Fruit fly (Drosophila melanogaster) whole organism, wandering third instar larva: ENCODE results near the gene CG46042.

Experiments
- CG9705 ChIP-seq: fragments of 200-800 bp; sonication (Bioruptor generic); optimal IDR thresholded peaks from 2 replicates; lab custom pipeline; 2018; ENCODE audit warnings: missing biosample characterization, mild to moderate bottlenecking, missing genetic modification characterization
- HLH106 ChIP-seq: fragments of 200-800 bp; optimal IDR thresholded peaks from 3 replicates; lab custom pipeline; 2019; ENCODE audit warnings: missing biosample characterization, mild to moderate bottlenecking, missing genetic modification characterization, moderate library complexity
- Jra ChIP-seq: sonication (Bioruptor generic); optimal IDR thresholded peaks from 2 replicates; lab custom pipeline; 2016; ENCODE audit warnings: missing biosample characterization, missing genetic modification characterization
- OdsH ChIP-seq: fragments of 200-800 bp; sonication (Bioruptor generic); optimal IDR thresholded peaks from 2 replicates; lab custom pipeline; 2016; ENCODE audit warnings: missing biosample characterization, mild to moderate bottlenecking, missing genetic modification characterization
- Rel ChIP-seq, 2 experiments: fragments of 200-800 bp; sonication (Bioruptor generic) in 1 of 2; optimal IDR thresholded peaks; 2 replicates in 1 of 2; 3 replicates in 1 of 2; lab custom pipeline; 2016 to 2019; ENCODE audit warnings: mild to moderate bottlenecking in 2 of 2, missing biosample characterization in 2 of 2, missing genetic modification characterization in 2 of 2, moderate library complexity in 1 of 2
- Vsx2 ChIP-seq: fragments of 200-300, 225-300 bp; sonication (Bioruptor generic); optimal IDR thresholded peaks from 2 replicates; lab custom pipeline; 2018; ENCODE audit warnings: missing biosample characterization, missing genetic modification characterization; ENCODE audit not compliant: partially characterized antibody
- br ChIP-seq: fragments of 200-800 bp; sonication (Bioruptor generic); optimal IDR thresholded peaks from 2 replicates; lab custom pipeline; 2016; ENCODE audit warnings: missing biosample characterization, missing genetic modification characterization
- dmrt93B ChIP-seq: fragments of 200-800 bp; sonication (Bioruptor generic); optimal IDR thresholded peaks from 2 replicates; lab custom pipeline; 2018; ENCODE audit warnings: missing biosample characterization, mild to moderate bottlenecking, missing genetic modification characterization
- foxo ChIP-seq, 2 experiments: fragments of 200-800 bp; sonication (Bioruptor generic); optimal IDR thresholded peaks; 2 replicates in 1 of 2; 3 replicates in 1 of 2; lab custom pipeline; 2016 to 2017; ENCODE audit warnings: missing biosample characterization in 2 of 2, missing genetic modification characterization in 2 of 2
- h ChIP-seq: fragments of 200-800 bp; sonication (Bioruptor generic); optimal IDR thresholded peaks from 3 replicates; lab custom pipeline; 2016; ENCODE audit warnings: missing biosample characterization, mild to moderate bottlenecking, missing genetic modification characterization
- lola ChIP-seq: fragments of >200 bp; optimal IDR thresholded peaks from 2 replicates; lab custom pipeline; 2017; ENCODE audit warnings: missing biosample characterization, missing genetic modification characterization
- psq ChIP-seq: fragments of 200-800 bp; sonication (Bioruptor generic); optimal IDR thresholded peaks from 3 replicates; lab custom pipeline; 2017; ENCODE audit warnings: missing biosample characterization, mild to moderate bottlenecking, missing genetic modification characterization, moderate library complexity
- rgr ChIP-seq: fragments of 200-800 bp; sonication (Bioruptor generic); optimal IDR thresholded peaks from 3 replicates; lab custom pipeline; 2016; ENCODE audit warnings: missing biosample characterization, mild to moderate bottlenecking, missing genetic modification characterization
- sage ChIP-seq: fragments of 200-800 bp; sonication (Bioruptor generic); optimal IDR thresholded peaks from 2 replicates; lab custom pipeline; 2016; ENCODE audit warnings: missing biosample characterization, mild to moderate bottlenecking, missing genetic modification characterization

- TF ChIP-seq Vsx2 (GFP tag; lab: Kevin White, UChicago) (no peak), HLH106 (tag; lab: Kevin White, UChicago) (no peak), foxo (GFP tag; optimal IDR thresholded peaks at IDR 0.05; lab: Kevin White, UChicago) (no peak), rgr (GFP tag; lab: Kevin White, UChicago) (no peak), CG9705 (GFP tag; lab: Kevin White, UChicago) (no peak), OdsH (no peak), psq (GFP tag; lab: Kevin White, UChicago) (no peak), Jra (GFP tag; lab: Kevin White, UChicago) (no peak), br (GFP tag; lab: Kevin White, UChicago) (no peak), sage (no peak), Rel (GFP tag; optimal IDR thresholded peaks at IDR 0.05; lab: Kevin White, UChicago) (no peak), Rel (tag; optimal IDR thresholded peaks at IDR 0.05; lab: Kevin White, UChicago) (no peak), lola (GFP tag; lab: Kevin White, UChicago) (no peak), dmrt93B (GFP tag; lab: Kevin White, UChicago) (no peak), h (GFP tag; lab: Kevin White, UChicago) (no peak)
Measured at dm6 chr3R:19985376-19985775, 43.2 kb upstream of the CG46042 start.
